Worm (Caenorhabditis elegans) whole organism, L2 larva: ENCODE data around the gene Y39B6A.5.

Source experiments
- C34F6.9 ChIP-seq: fragments of 150-350 bp; optimal IDR thresholded peaks from 2 replicates; lab custom pipeline; 2014; ENCODE audit warnings: missing biosample characterization, missing genetic modification characterization
- F13H6.1 ChIP-seq: sonication (generic microtip); optimal IDR thresholded peaks from 2 replicates; lab custom pipeline; 2016; ENCODE audit warnings: missing genetic modification characterization, missing compliant biosample characterization
- Y55F3AM.14 ChIP-seq: fragments of 200-800 bp; sonication (Bioruptor generic); optimal IDR thresholded peaks from 2 replicates; lab custom pipeline; 2018; ENCODE audit warnings: mild to moderate bottlenecking, missing genetic modification characterization, missing compliant biosample characterization
- ZK546.5 ChIP-seq: sonication (generic microtip); optimal IDR thresholded peaks from 2 replicates; lab custom pipeline; 2017; ENCODE audit warnings: missing biosample characterization, missing genetic modification characterization
- alr-1 ChIP-seq: fragments of 150-350 bp; optimal IDR thresholded peaks from 2 replicates; lab custom pipeline; 2014; ENCODE audit warnings: missing biosample characterization, missing genetic modification characterization
- aly-2 ChIP-seq: fragments of 150-350 bp; optimal IDR thresholded peaks from 2 replicates; lab custom pipeline; 2014; ENCODE audit warnings: missing biosample characterization, missing genetic modification characterization
- ama-1 ChIP-seq: fragments of 150-350 bp; optimal IDR thresholded peaks from 2 replicates; lab custom pipeline; 2018; ENCODE audit warnings: inconsistent platforms
- ceh-16 ChIP-seq: fragments of 150-350 bp; optimal IDR thresholded peaks from 2 replicates; lab custom pipeline; 2014; ENCODE audit warnings: missing biosample characterization, missing genetic modification characterization
- crh-2 ChIP-seq: sonication (generic microtip); optimal IDR thresholded peaks from 2 replicates; lab custom pipeline; 2017; ENCODE audit warnings: missing biosample characterization, missing genetic modification characterization
- dmd-4 ChIP-seq: sonication (generic microtip); optimal IDR thresholded peaks from 2 replicates; lab custom pipeline; 2017; ENCODE audit warnings: missing biosample characterization, missing genetic modification characterization
- egl-27 ChIP-seq: sonication (generic microtip); optimal IDR thresholded peaks from 3 replicates; lab custom pipeline; 2017; ENCODE audit warnings: missing biosample characterization, missing genetic modification reagents, missing genetic modification characterization
- elt-1 ChIP-seq: fragments of 150-350 bp; optimal IDR thresholded peaks from 2 replicates; lab custom pipeline; 2014; ENCODE audit warnings: missing biosample characterization, missing genetic modification characterization
- fos-1 ChIP-seq: fragments of 150-350 bp; optimal IDR thresholded peaks from 2 replicates; lab custom pipeline; 2014; ENCODE audit warnings: missing biosample characterization, missing genetic modification characterization
- gmeb-1 ChIP-seq: fragments of 150-350 bp; optimal IDR thresholded peaks from 2 replicates; lab custom pipeline; 2014; ENCODE audit warnings: missing biosample characterization, missing genetic modification characterization
- lin-13 ChIP-seq: fragments of 150-350 bp; optimal IDR thresholded peaks from 2 replicates; lab custom pipeline; 2014; ENCODE audit warnings: missing biosample characterization, missing genetic modification reagents, missing genetic modification characterization
- lsy-2 ChIP-seq, 2 experiments: fragments of 150-350 bp in 1 of 2; sonication (generic microtip) in 1 of 2; optimal IDR thresholded peaks; 2 replicates each; lab custom pipeline; 2014 to 2017; ENCODE audit warnings: missing biosample characterization in 2 of 2, missing genetic modification characterization in 2 of 2
- mbf-1 ChIP-seq: sonication (generic microtip); optimal IDR thresholded peaks from 2 replicates; lab custom pipeline; 2017; ENCODE audit warnings: missing biosample characterization, missing genetic modification characterization
- mdl-1 ChIP-seq, 2 experiments: fragments of 150-350 bp in 1 of 2; sonication (generic microtip) in 1 of 2; optimal IDR thresholded peaks; 2 replicates each; lab custom pipeline; 2017; ENCODE audit warnings: missing biosample characterization in 2 of 2, missing genetic modification characterization in 2 of 2
- nhr-10 ChIP-seq: sonication (generic microtip); optimal IDR thresholded peaks from 2 replicates; lab custom pipeline; 2017; ENCODE audit warnings: missing biosample characterization, missing genetic modification characterization
- nhr-11 ChIP-seq: fragments of 150-350 bp; optimal IDR thresholded peaks from 2 replicates; lab custom pipeline; 2014; ENCODE audit warnings: missing biosample characterization, missing genetic modification characterization
- nhr-129 ChIP-seq: fragments of 150-350 bp; optimal IDR thresholded peaks from 2 replicates; lab custom pipeline; 2014; ENCODE audit warnings: missing biosample characterization, missing genetic modification characterization
- nhr-21 ChIP-seq: fragments of 150-350 bp; optimal IDR thresholded peaks from 2 replicates; lab custom pipeline; 2014; ENCODE audit warnings: missing biosample characterization, missing genetic modification characterization
- nhr-237 ChIP-seq: fragments of 150-350 bp; optimal IDR thresholded peaks from 2 replicates; lab custom pipeline; 2014; ENCODE audit warnings: missing biosample characterization, missing genetic modification characterization
- nhr-25 ChIP-seq: fragments of 150-350 bp; sonication (generic microtip); optimal IDR thresholded peaks from 3 replicates; lab custom pipeline; 2014; ENCODE audit warnings: missing biosample characterization, missing genetic modification characterization
- peb-1 ChIP-seq: fragments of 150-350 bp; optimal IDR thresholded peaks from 2 replicates; lab custom pipeline; 2014; ENCODE audit warnings: missing biosample characterization, missing genetic modification characterization
- sem-4 ChIP-seq: fragments of 150-350 bp; optimal IDR thresholded peaks from 2 replicates; lab custom pipeline; 2014; ENCODE audit warnings: missing biosample characterization, missing genetic modification reagents, missing genetic modification characterization
- skn-1 ChIP-seq: sonication (generic microtip); optimal IDR thresholded peaks from 2 replicates; lab custom pipeline; 2017; ENCODE audit warnings: missing biosample characterization, missing genetic modification characterization
- sma-3 ChIP-seq: sonication (generic microtip); optimal IDR thresholded peaks from 2 replicates; lab custom pipeline; 2016; ENCODE audit warnings: missing genetic modification reagents, missing genetic modification characterization, missing compliant biosample characterization
- sma-9 ChIP-seq, 2 experiments: fragments of 150-350 bp in 1 of 2; sonication (generic microtip) in 1 of 2; optimal IDR thresholded peaks; 2 replicates each; lab custom pipeline; 2014 to 2016; ENCODE audit warnings: missing genetic modification characterization in 2 of 2, mild to moderate bottlenecking in 1 of 2, missing biosample characterization in 1 of 2, missing compliant biosample characterization in 1 of 2, missing genetic modification reagents in 1 of 2, moderate library complexity in 1 of 2
- snpc-4 ChIP-seq: fragments of 150-350 bp; optimal IDR thresholded peaks from 2 replicates; lab custom pipeline; 2014; ENCODE audit warnings: missing biosample characterization, missing genetic modification characterization
- unc-39 ChIP-seq: fragments of 150-350 bp; optimal IDR thresholded peaks from 2 replicates; lab custom pipeline; 2014; ENCODE audit warnings: missing biosample characterization, missing genetic modification characterization
- unc-55 ChIP-seq: fragments of 150-350 bp; sonication (generic microtip); optimal IDR thresholded peaks from 3 replicates; lab custom pipeline; 2014; ENCODE audit warnings: missing biosample characterization, missing genetic modification reagents, missing genetic modification characterization
- zag-1 ChIP-seq: fragments of 150-350 bp; optimal IDR thresholded peaks from 2 replicates; lab custom pipeline; 2014; ENCODE audit warnings: missing biosample characterization, missing genetic modification characterization
- ztf-1 ChIP-seq: fragments of 200-800 bp; sonication (Bioruptor generic); conservative IDR thresholded peaks from 2 replicates; pipeline ENCODE4 v1.3.6; 2022; ENCODE audit warnings: missing genetic modification characterization, missing compliant biosample characterization

Gene Y39B6A.5

ce11 chrV:19158664-19159063 lies at the start of gene Y39B6A.5:
Gene Y39B6A.5 (minus strand): TSS chrV:19158877.
- TF ChIP-seq F13H6.1 (tag; lab: Kevin White, UChicago) (peak; percentile 74), nhr-129 (tag; lab: Kevin White, UChicago) (peak; percentile 58), mdl-1 (tag; optimal IDR thresholded peaks at IDR 0.05; lab: Kevin White, UChicago) (peak in 1 of 2 experiments; percentile 13), sma-3 (peak; percentile 72), crh-2 (tag; lab: Kevin White, UChicago) (peak; percentile 99), lin-13 (peak; percentile 16), alr-1 (tag; lab: Kevin White, UChicago) (no peak), elt-1 (tag; lab: Kevin White, UChicago) (no peak), nhr-11 (no peak), peb-1 (tag; lab: Kevin White, UChicago) (no peak), gmeb-1 (tag; lab: Kevin White, UChicago) (peak; percentile 77), zag-1 (tag; lab: Kevin White, UChicago) (no peak), lsy-2 (tag; optimal IDR thresholded peaks at IDR 0.05; lab: Kevin White, UChicago) (peak in 1 of 2 experiments; percentile 42), unc-55 (GFP tag; lab: Kevin White, UChicago) (peak; percentile 12), egl-27 (tag; lab: Kevin White, UChicago) (no peak), fos-1 (tag; lab: Kevin White, UChicago) (peak; percentile 98), Y55F3AM.14 (GFP tag; lab: Kevin White, UChicago) (no peak), snpc-4 (tag; lab: Kevin White, UChicago) (no peak), ztf-1 (GFP tag; lab: Robert Waterston, UW) (no peak)

ce11 chrV:19206911-19207310 lies 48.2 kb upstream of the Y39B6A.5 start:
- no peak for TF ChIP-seq lin-13
- TF ChIP-seq fos-1 (tag; lab: Kevin White, UChicago) = peak; percentile 73
- TF ChIP-seq crh-2 (tag; lab: Kevin White, UChicago) = peak; percentile 55

ce11 chrV:19205450-19205849 lies 46.8 kb upstream of the Y39B6A.5 start:
- TF ChIP-seq unc-39 (no peak), nhr-10 (tag; lab: Kevin White, UChicago) (no peak), zag-1 (tag; lab: Kevin White, UChicago) (no peak), mdl-1 (tag; optimal IDR thresholded peaks at IDR 0.05; lab: Kevin White, UChicago) (peak in 1 of 2 experiments; percentile 59), F13H6.1 (tag; lab: Kevin White, UChicago) (no peak), fos-1 (tag; lab: Kevin White, UChicago) (peak; percentile 50), crh-2 (tag; lab: Kevin White, UChicago) (peak; percentile 72), sma-3 (no peak), sem-4 (tag; lab: Kevin White, UChicago) (no peak), skn-1 (tag; lab: Kevin White, UChicago) (no peak), Y55F3AM.14 (GFP tag; lab: Kevin White, UChicago) (no peak), dmd-4 (no peak), sma-9 (GFP tag; optimal IDR thresholded peaks at IDR 0.05; lab: Kevin White, UChicago) (peak; percentile 41), sma-9 (tag; optimal IDR thresholded peaks at IDR 0.05; lab: Kevin White, UChicago) (no peak), nhr-237 (tag; lab: Kevin White, UChicago) (no peak)

ce11 chrV:19203299-19203698 lies 44.6 kb upstream of the Y39B6A.5 start, which contains the start of gene Y39B6A.1:
Gene Y39B6A.1 (minus strand): TSS chrV:19203607.
- TF ChIP-seq sma-9 (GFP tag; optimal IDR thresholded peaks at IDR 0.05; lab: Kevin White, UChicago) = peak; percentile 55
- TF ChIP-seq sma-9 (tag; optimal IDR thresholded peaks at IDR 0.05; lab: Kevin White, UChicago) = no peak
- TF ChIP-seq lsy-2 (tag; optimal IDR thresholded peaks at IDR 0.05; lab: Kevin White, UChicago) = no peak
- TF ChIP-seq crh-2 (tag; lab: Kevin White, UChicago) = peak; percentile 62
- peak; percentile 26 for TF ChIP-seq fos-1 (tag; lab: Kevin White, UChicago)
- no peak for TF ChIP-seq sma-3
- no peak for TF ChIP-seq ama-1
- TF ChIP-seq nhr-25 (tag; lab: Kevin White, UChicago) = no peak
- no peak for TF ChIP-seq mbf-1

ce11 chrV:19202800-19203199 lies 44.1 kb upstream of the Y39B6A.5 start:
- TF ChIP-seq mdl-1 (tag; optimal IDR thresholded peaks at IDR 0.05; lab: Kevin White, UChicago) (no peak), mbf-1 (no peak), skn-1 (tag; lab: Kevin White, UChicago) (no peak), nhr-21 (tag; lab: Kevin White, UChicago) (no peak), nhr-237 (tag; lab: Kevin White, UChicago) (no peak), nhr-11 (no peak), alr-1 (tag; lab: Kevin White, UChicago) (no peak), F13H6.1 (tag; lab: Kevin White, UChicago) (no peak), sma-9 (GFP tag; optimal IDR thresholded peaks at IDR 0.05; lab: Kevin White, UChicago) (no peak), sma-9 (tag; optimal IDR thresholded peaks at IDR 0.05; lab: Kevin White, UChicago) (no peak), sma-3 (no peak), ZK546.5 (no peak), aly-2 (no peak), unc-39 (no peak), C34F6.9 (no peak), nhr-25 (tag; lab: Kevin White, UChicago) (no peak), peb-1 (tag; lab: Kevin White, UChicago) (no peak), ceh-16 (no peak)
